Fruit fly (Drosophila melanogaster) S2 (cell line): ENCODE measurements around the gene Traf6.

Experiments
- CG8478 ChIP-seq: fragments of >200 bp; optimal IDR thresholded peaks from 2 replicates; lab custom pipeline; 2018
- CTCF ChIP-seq, 2 experiments: fragments of >200 bp; optimal IDR thresholded peaks; 2 replicates each; lab custom pipeline; 2018

DNA sequence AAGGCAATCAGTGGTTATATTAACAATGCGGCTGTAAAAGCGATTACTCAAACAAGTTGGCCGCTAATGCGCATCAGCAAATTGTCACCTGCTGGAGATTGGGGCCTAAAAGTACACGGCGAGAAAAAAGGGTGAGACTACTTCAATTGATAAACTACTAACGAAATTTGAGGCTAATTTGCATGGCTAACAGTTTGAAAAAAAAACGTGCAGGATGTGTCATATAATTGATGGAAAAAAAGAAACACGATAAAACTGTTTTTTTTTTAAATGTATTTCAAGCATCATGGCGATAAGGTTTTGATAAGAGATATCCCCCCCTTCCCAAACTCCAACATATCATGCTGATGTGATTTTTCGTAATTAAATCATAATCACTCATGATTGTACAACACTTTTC is 44.5 kb downstream of the Traf6 start:
- no peak for TF ChIP-seq CG8478 (lab: Kevin White, UChicago)
- TF ChIP-seq CTCF (optimal IDR thresholded peaks at IDR 0.05; lab: Kevin White, UChicago): no peak
